ENCODE assay signal across 2 fruit fly cellular contexts in the genomic region with DNA sequence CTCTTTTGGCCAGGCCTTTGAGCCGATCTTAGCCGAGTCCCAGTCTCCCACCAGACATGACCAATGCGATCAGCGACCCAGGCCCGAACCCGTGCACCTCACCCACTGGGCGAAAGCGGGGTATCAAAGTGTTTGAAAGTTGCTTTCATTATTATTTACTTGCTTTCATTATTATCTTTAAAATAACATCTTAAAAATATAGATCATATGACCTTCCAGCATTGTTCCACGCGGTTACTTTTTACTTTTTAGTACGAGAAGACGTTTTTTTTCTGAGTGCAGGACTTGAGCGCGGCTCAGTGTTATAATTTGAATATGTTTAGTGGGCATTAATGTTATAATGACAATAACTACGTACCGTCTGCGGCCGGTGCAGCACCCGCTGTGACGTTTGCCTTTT.
TF ChIP-seq lines count a peak whose summit lies in the region.

No protein-coding gene starts in this region.

TF ChIP-seq in whole organism, embryonic, 481 proteins besides CTCF, POLR2A, EP300 and RAD21 (continued from another document):
- TF ChIP-seq BtbVII (GFP tag; optimal IDR thresholded peaks at IDR 0.05; lab: Kevin White, UChicago): no peak
- TF ChIP-seq CG13296 (GFP tag; optimal IDR thresholded peaks at IDR 0.05; lab: Kevin White, UChicago): no peak
- 0 out of 2 replicates have a peak, but pooled peaks have one; percentile 43 for TF ChIP-seq vvl (GFP tag; IDR thresholded peaks at IDR 0.05; lab: Robert Waterston, UW)
- peak; percentile 29 for TF ChIP-seq gem (tag; optimal IDR thresholded peaks at IDR 0.05; lab: Kevin White, UChicago)
- no peak for TF ChIP-seq fd64A (GFP tag; optimal IDR thresholded peaks at IDR 0.05; lab: Kevin White, UChicago)
- 0 out of 3 replicates have a peak, but pooled peaks have one; percentile 11 for TF ChIP-seq zfh1 (GFP tag; IDR thresholded peaks at IDR 0.05; lab: Robert Waterston, UW)
- TF ChIP-seq NC2α (GFP tag; optimal IDR thresholded peaks at IDR 0.05; lab: Kevin White, UChicago): no peak
- no peak for TF ChIP-seq CG5953 (GFP tag; IDR thresholded peaks at IDR 0.05; lab: Robert Waterston, UW)
- peak; percentile 40 for TF ChIP-seq CG18262 (tag; optimal IDR thresholded peaks at IDR 0.05; lab: Kevin White, UChicago)
- 0 out of 2 replicates have a peak, but pooled peaks have one; percentile 6 for TF ChIP-seq CG17328 (GFP tag; IDR thresholded peaks at IDR 0.05; lab: Robert Waterston, UW)
- peak; percentile 48 for TF ChIP-seq sens (GFP tag; lab: Kevin White, UChicago)
- no peak for TF ChIP-seq CG34224 (GFP tag; IDR thresholded peaks at IDR 0.05; lab: Robert Waterston, UW; ENCODE audit: partially characterized antibody)
- peak; percentile 41 for TF ChIP-seq CG10979 (tag; optimal IDR thresholded peaks at IDR 0.05; lab: Kevin White, UChicago)
- TF ChIP-seq Max (GFP tag; optimal IDR thresholded peaks at IDR 0.05; lab: Kevin White, UChicago): no peak
- no peak for TF ChIP-seq sim (GFP tag; IDR thresholded peaks at IDR 0.05; lab: Robert Waterston, UW)
- peak; percentile 4 for TF ChIP-seq CG8388 (GFP tag; optimal IDR thresholded peaks at IDR 0.05; lab: Kevin White, UChicago)
- TF ChIP-seq dmrt11E (tag; optimal IDR thresholded peaks at IDR 0.05; lab: Kevin White, UChicago): peak; percentile 45
- no peak for TF ChIP-seq CG18764 (GFP tag; optimal IDR thresholded peaks at IDR 0.05; lab: Kevin White, UChicago)
- 0 out of 2 replicates have a peak, but pooled peaks have one; percentile 15 for TF ChIP-seq CG8765 (GFP tag; IDR thresholded peaks at IDR 0.05; lab: Robert Waterston, UW)
- no peak for TF ChIP-seq Rx (GFP tag; IDR thresholded peaks at IDR 0.05; lab: Robert Waterston, UW)
- TF ChIP-seq bsh (GFP tag; optimal IDR thresholded peaks at IDR 0.05; lab: Kevin White, UChicago): peak in 1 of 2 experiments; percentile 14
- peak; percentile 53 for TF ChIP-seq CG2712 (tag; optimal IDR thresholded peaks at IDR 0.05; lab: Kevin White, UChicago)
- no peak for TF ChIP-seq prd (optimal IDR thresholded peaks at IDR 0.05; lab: Kevin White, UChicago)
- TF ChIP-seq prd (GFP tag; IDR thresholded peaks at IDR 0.05; lab: Robert Waterston, UW): peak; percentile 32; the same call in 1 of the 3 replicates
- no peak for TF ChIP-seq CG18476 (GFP tag; optimal IDR thresholded peaks at IDR 0.05; lab: Kevin White, UChicago)
- TF ChIP-seq CG6254 (GFP tag; optimal IDR thresholded peaks at IDR 0.05; lab: Kevin White, UChicago): peak; percentile 15
- peak; percentile 18 for TF ChIP-seq CG17829 (tag; optimal IDR thresholded peaks at IDR 0.05; lab: Kevin White, UChicago)
- peak; percentile 34 for TF ChIP-seq zf30C (GFP tag; optimal IDR thresholded peaks at IDR 0.05; lab: Kevin White, UChicago)

TF ChIP-seq in whole organism, prepupa, 60 proteins besides CTCF, POLR2A, EP300 and RAD21 (continued from another document):
- TF ChIP-seq lz (GFP tag; optimal IDR thresholded peaks at IDR 0.05; lab: Kevin White, UChicago) (peak; percentile 33), Hr39 (GFP tag; optimal IDR thresholded peaks at IDR 0.05; lab: Kevin White, UChicago) (no peak), topi (GFP tag; optimal IDR thresholded peaks at IDR 0.05; lab: Kevin White, UChicago) (peak; percentile 19), Eip78C (GFP tag; lab: Kevin White, UChicago) (peak; percentile 49), CG3919 (GFP tag; optimal IDR thresholded peaks at IDR 0.05; lab: Kevin White, UChicago) (peak; percentile 4), Met (GFP tag; optimal IDR thresholded peaks at IDR 0.05; lab: Kevin White, UChicago) (peak; percentile 5), Eip75B (GFP tag; optimal IDR thresholded peaks at IDR 0.05; lab: Kevin White, UChicago) (no peak), CG8319 (GFP tag; optimal IDR thresholded peaks at IDR 0.05; lab: Kevin White, UChicago) (no peak), Eip93F (GFP tag; optimal IDR thresholded peaks at IDR 0.05; lab: Kevin White, UChicago) (no peak), CG8632 (GFP tag; optimal IDR thresholded peaks at IDR 0.05; lab: Kevin White, UChicago) (no peak)
